Fruit fly (Drosophila melanogaster) whole organism, prepupa: ENCODE measurements around the gene CG3719.
A peak's percentile ranks its signal among the peaks of the same experiment; 100 is the strongest.

Experiments
- Blimp-1 ChIP-seq: fragments of 200-800 bp; sonication (Bioruptor generic); optimal IDR thresholded peaks from 3 replicates; lab custom pipeline; 2017; ENCODE audit warnings: missing biosample characterization, missing genetic modification characterization, mild to moderate bottlenecking, moderate library complexity, missing genetic modification reagents
- CG10669 ChIP-seq: fragments of 200-800 bp; sonication (Bioruptor generic); optimal IDR thresholded peaks from 3 replicates; lab custom pipeline; 2018; ENCODE audit warnings: missing biosample characterization, mild to moderate bottlenecking, missing genetic modification characterization, moderate library complexity
- CG11762 ChIP-seq: fragments of 200-800 bp; sonication (Bioruptor generic); optimal IDR thresholded peaks from 3 replicates; lab custom pipeline; 2016; ENCODE audit warnings: missing biosample characterization, missing genetic modification characterization; ENCODE audit not compliant: insufficient read depth
- CG11902 ChIP-seq: fragments of 200-800 bp; sonication (Bioruptor generic); optimal IDR thresholded peaks from 3 replicates; lab custom pipeline; 2016; ENCODE audit warnings: missing biosample characterization, missing genetic modification characterization
- CG15336 ChIP-seq: fragments of 200-800 bp; sonication (Bioruptor generic); IDR thresholded peaks from 2 replicates; pipeline ENCODE4 v1.3.6; 2022; ENCODE audit warnings: missing biosample characterization, missing genetic modification characterization
- CG1621 ChIP-seq: fragments of 200-800 bp; sonication (Bioruptor generic); optimal IDR thresholded peaks from 3 replicates; lab custom pipeline; 2018; ENCODE audit warnings: missing biosample characterization, mild to moderate bottlenecking, missing genetic modification characterization
- CG16779 ChIP-seq: fragments of 200-800 bp; sonication (Bioruptor generic); optimal IDR thresholded peaks from 3 replicates; lab custom pipeline; 2017; ENCODE audit warnings: missing biosample characterization, mild to moderate bottlenecking, missing genetic modification characterization
- CG3032 ChIP-seq: fragments of 200-800 bp; optimal IDR thresholded peaks from 2 replicates; lab custom pipeline; 2019; ENCODE audit warnings: missing biosample characterization, mild to moderate bottlenecking, missing genetic modification characterization, moderate library complexity
- CG31627 ChIP-seq: fragments of 200-800 bp; sonication (Bioruptor generic); optimal IDR thresholded peaks from 3 replicates; lab custom pipeline; 2016; ENCODE audit warnings: missing biosample characterization, missing genetic modification characterization
- CG32006 ChIP-seq: fragments of 200-800 bp; sonication (Bioruptor generic); optimal IDR thresholded peaks from 3 replicates; lab custom pipeline; 2017; ENCODE audit warnings: missing biosample characterization, mild to moderate bottlenecking, missing genetic modification characterization
- CG3919 ChIP-seq: fragments of 200-800 bp; sonication (Bioruptor generic); optimal IDR thresholded peaks from 3 replicates; lab custom pipeline; 2016; ENCODE audit warnings: missing biosample characterization, missing genetic modification characterization
- CG4318 ChIP-seq: fragments of 200-800 bp; sonication (Bioruptor generic); optimal IDR thresholded peaks from 3 replicates; lab custom pipeline; 2017; ENCODE audit warnings: missing biosample characterization, mild to moderate bottlenecking, missing genetic modification characterization
- CG6276 ChIP-seq: fragments of 200-800 bp; sonication (Bioruptor generic); optimal IDR thresholded peaks from 2 replicates; lab custom pipeline; 2017; ENCODE audit warnings: missing biosample characterization, mild to moderate bottlenecking, missing genetic modification characterization
- CG6792 ChIP-seq: fragments of 200-800 bp; sonication (Bioruptor generic); optimal IDR thresholded peaks from 3 replicates; lab custom pipeline; 2016; ENCODE audit warnings: missing biosample characterization, missing genetic modification characterization
- CG6808 ChIP-seq: fragments of 200-800 bp; sonication (Bioruptor generic); optimal IDR thresholded peaks from 3 replicates; lab custom pipeline; 2017; ENCODE audit warnings: missing biosample characterization, missing genetic modification characterization, mild to moderate bottlenecking, moderate library complexity, missing genetic modification reagents
- CG7368 ChIP-seq: fragments of 200-800 bp; sonication (Bioruptor generic); optimal IDR thresholded peaks from 3 replicates; lab custom pipeline; 2016; ENCODE audit warnings: missing biosample characterization, missing genetic modification characterization
- CG8119 ChIP-seq: fragments of 200-800 bp; sonication (Bioruptor generic); IDR thresholded peaks from 3 replicates; pipeline ENCODE4 v1.3.6; 2022; ENCODE audit warnings: missing biosample characterization, missing genetic modification characterization
- CG8319 ChIP-seq: fragments of 200-800 bp; sonication (Bioruptor generic); optimal IDR thresholded peaks from 3 replicates; lab custom pipeline; 2016; ENCODE audit warnings: missing biosample characterization, missing genetic modification characterization
- CG8632 ChIP-seq: fragments of 200-800 bp; sonication (Bioruptor generic); optimal IDR thresholded peaks from 3 replicates; lab custom pipeline; 2016; ENCODE audit warnings: missing biosample characterization, missing genetic modification characterization
- Eip75B ChIP-seq: fragments of 200-800 bp; sonication (Bioruptor generic); optimal IDR thresholded peaks from 3 replicates; lab custom pipeline; 2016; ENCODE audit warnings: missing biosample characterization, missing genetic modification characterization
- Eip78C ChIP-seq: fragments of 200-800 bp; sonication (Bioruptor generic); peaks from one replicate; lab custom pipeline; 2016; ENCODE audit warnings: missing biosample characterization, missing genetic modification characterization
- Eip93F ChIP-seq: fragments of 200-800 bp; sonication (Bioruptor generic); optimal IDR thresholded peaks from 2 replicates; lab custom pipeline; 2016; ENCODE audit warnings: missing biosample characterization, mild to moderate bottlenecking, missing genetic modification characterization
- Ets96B ChIP-seq: fragments of 200-800 bp; optimal IDR thresholded peaks from 2 replicates; lab custom pipeline; 2019; ENCODE audit warnings: missing biosample characterization, mild to moderate bottlenecking, missing genetic modification characterization, moderate library complexity
- Gug ChIP-seq: fragments of 200-800 bp; sonication (Bioruptor generic); IDR thresholded peaks from 2 replicates; pipeline ENCODE4 v1.3.6; 2022; ENCODE audit warnings: missing biosample characterization, missing genetic modification characterization
- Hr38 ChIP-seq: sonication (Bioruptor generic); optimal IDR thresholded peaks from 2 replicates; lab custom pipeline; 2016; ENCODE audit warnings: missing biosample characterization, missing genetic modification characterization
- Lpt ChIP-seq: fragments of 200-800 bp; sonication (Bioruptor generic); optimal IDR thresholded peaks from 3 replicates; lab custom pipeline; 2016; ENCODE audit warnings: missing biosample characterization, missing genetic modification characterization
- OdsH ChIP-seq: fragments of 200-800 bp; sonication (Bioruptor generic); optimal IDR thresholded peaks from 3 replicates; lab custom pipeline; 2016; ENCODE audit warnings: missing biosample characterization, missing genetic modification characterization
- Sox14 ChIP-seq: fragments of 200-800 bp; sonication (Bioruptor generic); optimal IDR thresholded peaks from 3 replicates; lab custom pipeline; 2016; ENCODE audit warnings: missing biosample characterization, missing genetic modification characterization
- Sox15 ChIP-seq: fragments of 200-800 bp; sonication (Bioruptor generic); optimal IDR thresholded peaks from 3 replicates; lab custom pipeline; 2016; ENCODE audit warnings: missing biosample characterization, missing genetic modification characterization
- achi ChIP-seq: fragments of 200-800 bp; sonication (Bioruptor generic); optimal IDR thresholded peaks from 3 replicates; lab custom pipeline; 2016; ENCODE audit warnings: missing biosample characterization, missing genetic modification characterization
- acj6 ChIP-seq: fragments of 200-800 bp; sonication (Bioruptor generic); optimal IDR thresholded peaks from 3 replicates; lab custom pipeline; 2016; ENCODE audit warnings: missing biosample characterization, missing genetic modification characterization
- cyc ChIP-seq: fragments of 200-800 bp; sonication (Bioruptor generic); optimal IDR thresholded peaks from 3 replicates; lab custom pipeline; 2016; ENCODE audit warnings: missing biosample characterization, missing genetic modification characterization
- dac ChIP-seq: fragments of 200-800 bp; sonication (Bioruptor generic); optimal IDR thresholded peaks from 2 replicates; lab custom pipeline; 2017; ENCODE audit warnings: missing biosample characterization, mild to moderate bottlenecking, missing genetic modification characterization
- dsx ChIP-seq: fragments of 200-800 bp; optimal IDR thresholded peaks from 3 replicates; lab custom pipeline; 2019; ENCODE audit warnings: missing biosample characterization, mild to moderate bottlenecking, missing genetic modification characterization, moderate library complexity; ENCODE audit not compliant: poor library complexity, severe bottlenecking
- esn ChIP-seq: fragments of 200-800 bp; sonication (Bioruptor generic); optimal IDR thresholded peaks from 2 replicates; lab custom pipeline; 2016; ENCODE audit warnings: missing biosample characterization, mild to moderate bottlenecking, missing genetic modification characterization, moderate library complexity
- fd85E ChIP-seq: fragments of 200-800 bp; sonication (Bioruptor generic); optimal IDR thresholded peaks from 3 replicates; lab custom pipeline; 2016; ENCODE audit warnings: missing biosample characterization, missing genetic modification characterization
- fkh ChIP-seq: fragments of 200-800 bp; sonication (Bioruptor generic); optimal IDR thresholded peaks from 3 replicates; lab custom pipeline; 2017; ENCODE audit warnings: missing biosample characterization, mild to moderate bottlenecking, missing genetic modification characterization, moderate library complexity
- lz ChIP-seq: fragments of 200-800 bp; sonication (Bioruptor generic); optimal IDR thresholded peaks from 3 replicates; lab custom pipeline; 2016; ENCODE audit warnings: missing biosample characterization, missing genetic modification characterization
- net ChIP-seq: fragments of 200-800 bp; sonication (Bioruptor generic); optimal IDR thresholded peaks from 3 replicates; lab custom pipeline; 2016; ENCODE audit warnings: missing biosample characterization, missing genetic modification characterization
- pdm3 ChIP-seq: fragments of 200-800 bp; sonication (Bioruptor generic); optimal IDR thresholded peaks from 3 replicates; lab custom pipeline; 2016; ENCODE audit warnings: missing biosample characterization, missing genetic modification characterization
- spab ChIP-seq: fragments of 200-800 bp; sonication (Bioruptor generic); optimal IDR thresholded peaks from 2 replicates; lab custom pipeline; 2017; ENCODE audit warnings: missing biosample characterization, mild to moderate bottlenecking, missing genetic modification characterization, missing genetic modification reagents
- ss ChIP-seq, 2 experiments: fragments of 200-800 bp; sonication (Bioruptor generic); optimal IDR thresholded peaks; 2 replicates in 1 of 2; 3 replicates in 1 of 2; lab custom pipeline; 2017 to 2018; ENCODE audit warnings: mild to moderate bottlenecking in 2 of 2, missing biosample characterization in 2 of 2, missing genetic modification characterization in 2 of 2, moderate library complexity in 1 of 2
- svp ChIP-seq: fragments of 200-800 bp; sonication (Bioruptor generic); peaks from one replicate; lab custom pipeline; 2016; ENCODE audit warnings: missing biosample characterization, missing genetic modification characterization
- vri ChIP-seq: fragments of 200-800 bp; sonication (Bioruptor generic); optimal IDR thresholded peaks from 3 replicates; lab custom pipeline; 2016; ENCODE audit warnings: missing biosample characterization, mild to moderate bottlenecking, missing genetic modification characterization

Gene CG3719

dm6 chrX:1380350-1381060 is at the start of gene CG3719, which contains the start of gene CG32813:
Gene CG3719, minus strand, starts transcription at chrX:1380480.
Gene CG32813, plus strand, starts transcription at chrX:1380914.
- no peak for TF ChIP-seq CG11902 (GFP tag; lab: Kevin White, UChicago)
- TF ChIP-seq CG32006 (GFP tag; lab: Kevin White, UChicago), result no peak
- TF ChIP-seq svp (GFP tag; lab: Kevin White, UChicago), result peak; percentile 69
- TF ChIP-seq vri (GFP tag; lab: Kevin White, UChicago), result peak; percentile 32
- TF ChIP-seq fkh (GFP tag; lab: Kevin White, UChicago), result peak; percentile 89
- no peak for TF ChIP-seq CG8119 (GFP tag; lab: Robert Waterston, UW)
- peak; percentile 11 for TF ChIP-seq CG6808
- TF ChIP-seq CG31627, result peak; percentile 32
- TF ChIP-seq CG3032 (tag; lab: Kevin White, UChicago), result peak; percentile 8
- TF ChIP-seq CG1621, result peak; percentile 29
- no peak for TF ChIP-seq CG11762 (GFP tag; lab: Kevin White, UChicago)
- TF ChIP-seq Sox14, result peak; percentile 28
- TF ChIP-seq Gug (GFP tag; lab: Robert Waterston, UW), result no peak
- TF ChIP-seq Sox15, result no peak
- no peak for TF ChIP-seq Lpt (GFP tag; lab: Kevin White, UChicago)
- no peak for TF ChIP-seq Eip75B (GFP tag; lab: Kevin White, UChicago)
- peak; percentile 45 for TF ChIP-seq lz (GFP tag; lab: Kevin White, UChicago)
- TF ChIP-seq Eip93F (GFP tag; lab: Kevin White, UChicago), result no peak
- TF ChIP-seq CG7368 (GFP tag; lab: Kevin White, UChicago), result no peak
- no peak for TF ChIP-seq CG8632 (GFP tag; lab: Kevin White, UChicago)
- peak; percentile 33 for TF ChIP-seq CG3919 (GFP tag; lab: Kevin White, UChicago)
- TF ChIP-seq esn, result peak; percentile 44
- TF ChIP-seq CG8319 (GFP tag; lab: Kevin White, UChicago), result no peak
- no peak for TF ChIP-seq spab (GFP tag; lab: Kevin White, UChicago)
- no peak for TF ChIP-seq net (GFP tag; lab: Kevin White, UChicago)
- TF ChIP-seq achi (GFP tag; lab: Kevin White, UChicago), result peak; percentile 90
- no peak for TF ChIP-seq OdsH (GFP tag; lab: Kevin White, UChicago)
- peak; percentile 71 for TF ChIP-seq Eip78C

- TF ChIP-seq Lpt (GFP tag; lab: Kevin White, UChicago) (no peak), Blimp-1 (no peak), CG3919 (GFP tag; lab: Kevin White, UChicago) (no peak)
Measured at dm6 chrX:1414269-1414668, 34.0 kb upstream of the CG3719 start.

- no peak for TF ChIP-seq dsx
- TF ChIP-seq CG16779 (tag; lab: Kevin White, UChicago), result no peak
- no peak for TF ChIP-seq fd85E (GFP tag; lab: Kevin White, UChicago)
- TF ChIP-seq acj6, result peak; percentile 37
- peak; percentile 9 for TF ChIP-seq Sox14
- TF ChIP-seq CG6792 (GFP tag; lab: Kevin White, UChicago), result peak; percentile 38
- TF ChIP-seq CG4318 (GFP tag; lab: Kevin White, UChicago), result no peak
- TF ChIP-seq CG6276, result no peak
- no peak for TF ChIP-seq net (GFP tag; lab: Kevin White, UChicago)
- peak; percentile 47 for TF ChIP-seq cyc (GFP tag; lab: Kevin White, UChicago)
- TF ChIP-seq CG8319 (GFP tag; lab: Kevin White, UChicago), result no peak
- TF ChIP-seq ss (GFP tag; optimal IDR thresholded peaks at IDR 0.05; lab: Kevin White, UChicago), result peak; percentile 16 to 17
- peak; percentile 1 for TF ChIP-seq CG3032 (tag; lab: Kevin White, UChicago)
- TF ChIP-seq Hr38 (GFP tag; lab: Kevin White, UChicago), result no peak
- peak; percentile 27 for TF ChIP-seq Ets96B (tag; lab: Kevin White, UChicago)
- peak; percentile 55 for TF ChIP-seq CG10669 (GFP tag; lab: Kevin White, UChicago)
- TF ChIP-seq dac, result no peak
- TF ChIP-seq Eip93F (GFP tag; lab: Kevin White, UChicago), result no peak
- peak; percentile 75 for TF ChIP-seq Eip78C
- TF ChIP-seq Lpt (GFP tag; lab: Kevin White, UChicago), result no peak
- TF ChIP-seq pdm3, result peak; percentile 25
- TF ChIP-seq CG15336 (GFP tag; lab: Robert Waterston, UW), result no peak; the same call in 1 of the 2 replicates
- TF ChIP-seq esn, result peak; percentile 37
- peak; percentile 45 for TF ChIP-seq CG6808
- peak; percentile 27 for TF ChIP-seq CG31627
Measured at dm6 chrX:1411225-1411932, 31.1 kb upstream of the CG3719 start.
